Worm (Caenorhabditis elegans) whole organism, young adult: ENCODE measurements around the gene Y9C9A.8.

Experiments
- B0035.1 ChIP-seq: sonication (generic microtip); optimal IDR thresholded peaks from 2 replicates; lab custom pipeline; 2016; ENCODE audit warnings: missing genetic modification characterization, mild to moderate bottlenecking, missing compliant biosample characterization, missing genotype, missing genetic modification reagents
- B0261.1 ChIP-seq: sonication (generic microtip); optimal IDR thresholded peaks from 2 replicates; lab custom pipeline; 2016; ENCODE audit warnings: mild to moderate bottlenecking, missing genetic modification characterization, moderate library complexity, missing compliant biosample characterization
- C17E4.6 ChIP-seq: fragments of 200-800 bp; sonication (Bioruptor generic); IDR thresholded peaks from 2 replicates; pipeline ENCODE4 v1.3.6; 2022; ENCODE audit warnings: missing genetic modification reagents, missing genetic modification characterization, missing compliant biosample characterization
- D2030.7 ChIP-seq: fragments of 200-800 bp; sonication (Bioruptor generic); IDR thresholded peaks from 2 replicates; pipeline ENCODE4 v1.3.6; 2022; ENCODE audit warnings: missing genetic modification reagents, missing genetic modification characterization, missing compliant biosample characterization
- F10E7.11 ChIP-seq: sonication (generic microtip); optimal IDR thresholded peaks from 2 replicates; lab custom pipeline; 2017; ENCODE audit warnings: mild to moderate bottlenecking, missing genetic modification characterization, moderate library complexity, missing compliant biosample characterization
- F33H1.4 ChIP-seq: fragments of 200-800 bp; sonication (Bioruptor generic); IDR thresholded peaks from 2 replicates; pipeline ENCODE4 v1.3.6; 2022; ENCODE audit warnings: missing genetic modification reagents, missing genetic modification characterization, missing compliant biosample characterization
- F39B2.1 ChIP-seq: fragments of 200-800 bp; sonication (Bioruptor generic); IDR thresholded peaks from 2 replicates; pipeline ENCODE4 v1.3.6; 2022; ENCODE audit warnings: missing genetic modification reagents, missing genetic modification characterization, missing compliant biosample characterization
- F57A8.1 ChIP-seq: fragments of 200-800 bp; sonication (Bioruptor generic); optimal IDR thresholded peaks from 2 replicates; lab custom pipeline; 2018; ENCODE audit warnings: mild to moderate bottlenecking, missing genetic modification characterization, moderate library complexity, missing compliant biosample characterization
- F57C9.4 ChIP-seq: sonication (generic microtip); optimal IDR thresholded peaks from 2 replicates; lab custom pipeline; 2017; ENCODE audit warnings: mild to moderate bottlenecking, missing genetic modification characterization, missing compliant biosample characterization
- K11D2.4 ChIP-seq: fragments of 200-800 bp; sonication (Bioruptor generic); IDR thresholded peaks from 2 replicates; pipeline ENCODE4 v1.3.6; 2022; ENCODE audit warnings: missing genetic modification reagents, missing genetic modification characterization, missing compliant biosample characterization
- Y56A3A.18 ChIP-seq: fragments of 200-800 bp; sonication (Bioruptor generic); IDR thresholded peaks from 2 replicates; pipeline ENCODE4 v1.3.6; 2022; ENCODE audit warnings: missing genetic modification reagents, missing genetic modification characterization, missing compliant biosample characterization
- Y67H2A.10 ChIP-seq: fragments of 200-800 bp; sonication (Bioruptor generic); conservative IDR thresholded peaks from 2 replicates; pipeline ENCODE4 v1.3.6; 2022; ENCODE audit warnings: missing genetic modification reagents, missing genetic modification characterization, missing compliant biosample characterization
- Y95B8A.8 ChIP-seq: fragments of 200-800 bp; sonication (Bioruptor generic); IDR thresholded peaks from 2 replicates; pipeline ENCODE4 v1.3.6; 2022; ENCODE audit warnings: missing genetic modification reagents, missing genetic modification characterization, missing compliant biosample characterization
- aptf-3 ChIP-seq: fragments of 200-800 bp; sonication (Bioruptor generic); IDR thresholded peaks from 2 replicates; pipeline ENCODE4 v1.3.6; 2022; ENCODE audit warnings: missing genetic modification characterization, missing compliant biosample characterization
- attf-6 ChIP-seq: fragments of 200-800 bp; sonication (Bioruptor generic); IDR thresholded peaks from 2 replicates; pipeline ENCODE4 v1.3.6; 2022; ENCODE audit warnings: missing genetic modification reagents, missing genetic modification characterization, missing compliant biosample characterization
- ccch-3 ChIP-seq: fragments of 200-800 bp; sonication (Bioruptor generic); optimal IDR thresholded peaks from 2 replicates; lab custom pipeline; 2018; ENCODE audit warnings: mild to moderate bottlenecking, missing genetic modification characterization, missing compliant biosample characterization
- die-1 ChIP-seq: sonication (generic microtip); optimal IDR thresholded peaks from 2 replicates; lab custom pipeline; 2016; ENCODE audit warnings: missing genotype, mild to moderate bottlenecking, missing genetic modification characterization, missing compliant biosample characterization
- dox-1 ChIP-seq: fragments of 200-800 bp; sonication (Bioruptor generic); IDR thresholded peaks from 2 replicates; pipeline ENCODE4 v1.3.6; 2022; ENCODE audit warnings: missing genetic modification reagents, missing genetic modification characterization, missing compliant biosample characterization
- ekl-4 ChIP-seq: fragments of 200-800 bp; sonication (Bioruptor generic); IDR thresholded peaks from 2 replicates; pipeline ENCODE4 v1.3.6; 2022; ENCODE audit warnings: missing genetic modification reagents, missing genetic modification characterization, missing compliant biosample characterization
- ets-4 ChIP-seq: fragments of 200-800 bp; sonication (Bioruptor generic); optimal IDR thresholded peaks from 2 replicates; lab custom pipeline; 2018; ENCODE audit warnings: mild to moderate bottlenecking, missing genetic modification characterization, missing compliant biosample characterization
- him-1 ChIP-seq: sonication (generic microtip); optimal IDR thresholded peaks from 2 replicates; lab custom pipeline; 2016; ENCODE audit warnings: missing genotype, missing genetic modification reagents, missing genetic modification characterization, missing compliant biosample characterization
- hlh-12 ChIP-seq: sonication (generic microtip); optimal IDR thresholded peaks from 2 replicates; lab custom pipeline; 2016; ENCODE audit warnings: missing genetic modification characterization, missing compliant biosample characterization
- hlh-26 ChIP-seq: fragments of 200-800 bp; sonication (Bioruptor generic); conservative IDR thresholded peaks from 2 replicates; pipeline ENCODE4 v1.3.6; 2022; ENCODE audit warnings: missing genetic modification reagents, missing genetic modification characterization, missing compliant biosample characterization
- hmg-1.2 ChIP-seq: fragments of 200-800 bp; sonication (Bioruptor generic); IDR thresholded peaks from 2 replicates; pipeline ENCODE4 v1.3.6; 2022; ENCODE audit warnings: missing genetic modification reagents, missing genetic modification characterization, missing compliant biosample characterization
- hmg-20 ChIP-seq: fragments of 200-800 bp; sonication (Bioruptor generic); IDR thresholded peaks from 2 replicates; pipeline ENCODE4 v1.3.6; 2022; ENCODE audit warnings: missing genetic modification reagents, missing genetic modification characterization, missing compliant biosample characterization
- hrde-1 ChIP-seq: sonication (generic microtip); optimal IDR thresholded peaks from 2 replicates; lab custom pipeline; 2016; ENCODE audit warnings: missing genetic modification characterization, mild to moderate bottlenecking, missing compliant biosample characterization, moderate library complexity, missing genotype, missing genetic modification reagents, borderline replicate concordance
- let-526 ChIP-seq: fragments of 200-800 bp; sonication (Bioruptor generic); IDR thresholded peaks from 2 replicates; pipeline ENCODE4 v1.3.6; 2022; ENCODE audit warnings: missing genetic modification reagents, missing genetic modification characterization, missing compliant biosample characterization
- lin-26 ChIP-seq: fragments of 200-800 bp; sonication (Bioruptor generic); IDR thresholded peaks from 2 replicates; pipeline ENCODE4 v1.3.6; 2022; ENCODE audit warnings: missing genetic modification reagents, missing genetic modification characterization, missing compliant biosample characterization
- lir-1 ChIP-seq: fragments of 200-800 bp; sonication (Bioruptor generic); conservative IDR thresholded peaks from 2 replicates; pipeline ENCODE4 v1.3.6; 2022; ENCODE audit warnings: missing genetic modification reagents, missing genetic modification characterization, missing compliant biosample characterization
- madf-10 ChIP-seq: sonication (generic microtip); optimal IDR thresholded peaks from 2 replicates; lab custom pipeline; 2016; ENCODE audit warnings: mild to moderate bottlenecking, missing genetic modification characterization, missing compliant biosample characterization
- madf-6 ChIP-seq: fragments of 200-800 bp; sonication (Bioruptor generic); IDR thresholded peaks from 2 replicates; pipeline ENCODE4 v1.3.6; 2022; ENCODE audit warnings: missing genetic modification reagents, missing genetic modification characterization, missing compliant biosample characterization
- mcd-1 ChIP-seq: fragments of 200-800 bp; sonication (Bioruptor generic); IDR thresholded peaks from 2 replicates; pipeline ENCODE4 v1.3.6; 2022; ENCODE audit warnings: missing genetic modification reagents, missing genetic modification characterization, missing compliant biosample characterization
- mes-4 ChIP-seq: sonication (generic microtip); optimal IDR thresholded peaks from 2 replicates; lab custom pipeline; 2016; ENCODE audit warnings: missing genotype, missing genetic modification characterization, missing compliant biosample characterization
- nfya-1 ChIP-seq: sonication (generic microtip); optimal IDR thresholded peaks from 2 replicates; lab custom pipeline; 2017; ENCODE audit warnings: antibody characterized with exemption, missing compliant biosample characterization, missing genetic modification characterization, borderline replicate concordance; ENCODE audit not compliant: insufficient read depth
- nfya-2 ChIP-seq: fragments of 200-800 bp; sonication (Bioruptor generic); IDR thresholded peaks from 2 replicates; pipeline ENCODE4 v1.3.6; 2022; ENCODE audit warnings: missing genetic modification reagents, missing genetic modification characterization, missing compliant biosample characterization
- nhr-179 ChIP-seq: sonication (generic microtip); optimal IDR thresholded peaks from 2 replicates; lab custom pipeline; 2016; ENCODE audit warnings: mild to moderate bottlenecking, missing genetic modification characterization, missing compliant biosample characterization
- nhr-80 ChIP-seq: sonication (generic microtip); optimal IDR thresholded peaks from 2 replicates; lab custom pipeline; 2016; ENCODE audit warnings: missing genetic modification characterization, missing compliant biosample characterization
- pbrm-1 ChIP-seq: fragments of 200-800 bp; sonication (Bioruptor generic); IDR thresholded peaks from 2 replicates; pipeline ENCODE4 v1.3.6; 2022; ENCODE audit warnings: missing genetic modification reagents, missing genetic modification characterization, missing compliant biosample characterization
- sea-2 ChIP-seq: fragments of 200-800 bp; sonication (Bioruptor generic); IDR thresholded peaks from 2 replicates; pipeline ENCODE4 v1.3.6; 2022; ENCODE audit warnings: missing genetic modification characterization, missing compliant biosample characterization
- snpc-1.1 ChIP-seq: sonication (generic microtip); optimal IDR thresholded peaks from 2 replicates; lab custom pipeline; 2017; ENCODE audit warnings: missing genetic modification characterization, mild to moderate bottlenecking, missing compliant biosample characterization, antibody characterized with exemption, moderate library complexity, missing genotype, missing genetic modification reagents; ENCODE audit not compliant: insufficient read depth
- snpc-4 ChIP-seq, 5 experiments: fragments of 150-350 bp in 1 of 5; sonication (generic microtip) in 4 of 5; optimal IDR thresholded peaks; 2 replicates each; lab custom pipeline; 2014 to 2018; ENCODE audit warnings: missing genetic modification characterization in 5 of 5, missing biosample characterization in 3 of 5, antibody characterized with exemption in 2 of 5, mild to moderate bottlenecking in 2 of 5, missing compliant biosample characterization in 2 of 5, missing genotype in 2 of 5, moderate library complexity in 2 of 5, missing genetic modification reagents in 1 of 5
- somi-1 ChIP-seq: fragments of 200-800 bp; sonication (Bioruptor generic); optimal IDR thresholded peaks from 2 replicates; lab custom pipeline; 2018; ENCODE audit warnings: mild to moderate bottlenecking, missing genetic modification characterization, missing compliant biosample characterization
- tbx-9 ChIP-seq: sonication (generic microtip); optimal IDR thresholded peaks from 2 replicates; lab custom pipeline; 2016; ENCODE audit warnings: borderline replicate concordance, missing genetic modification characterization, inconsistent platforms, missing compliant biosample characterization
- unc-130 ChIP-seq: sonication (generic microtip); optimal IDR thresholded peaks from 2 replicates; lab custom pipeline; 2016; ENCODE audit warnings: missing genetic modification reagents, missing genetic modification characterization, missing compliant biosample characterization
- ztf-18 ChIP-seq: sonication (generic microtip); optimal IDR thresholded peaks from 2 replicates; lab custom pipeline; 2016; ENCODE audit warnings: missing genotype, mild to moderate bottlenecking, missing genetic modification characterization, missing compliant biosample characterization
- ztf-6 ChIP-seq: fragments of 200-800 bp; sonication (Bioruptor generic); IDR thresholded peaks from 2 replicates; pipeline ENCODE4 v1.3.6; 2022; ENCODE audit warnings: missing genetic modification reagents, missing genetic modification characterization, missing compliant biosample characterization

Y9C9A.8 gene

ce11 chrIV:4880634-4881033 lies 49.5 kb upstream of the Y9C9A.8 start (continued):
- TF ChIP-seq Y56A3A.18 (GFP tag; lab: Robert Waterston, UW) (peak; percentile 79; the same call in 1 of the 2 replicates), ztf-6 (no peak), hmg-20 (no peak; the same call in 1 of the 2 replicates), C17E4.6 (GFP tag; lab: Robert Waterston, UW) (peak; percentile 42; the same call in 1 of the 2 replicates), ccch-3 (no peak), hrde-1 (tag; lab: Kevin White, UChicago) (no peak), lir-1 (GFP tag; lab: Robert Waterston, UW) (peak; percentile 77), dox-1 (GFP tag; lab: Robert Waterston, UW) (no peak), aptf-3 (GFP tag; lab: Robert Waterston, UW) (no peak), Y95B8A.8 (0 out of 2 replicates have a peak, but pooled peaks have one; percentile 58), ets-4 (GFP tag; lab: Kevin White, UChicago) (no peak), hlh-26 (GFP tag; lab: Robert Waterston, UW) (no peak), attf-6 (peak; percentile 96), K11D2.4 (GFP tag; lab: Robert Waterston, UW) (no peak), nfya-2 (GFP tag; lab: Robert Waterston, UW) (no peak), F10E7.11 (tag; lab: Kevin White, UChicago) (no peak), nhr-179 (no peak), nhr-80 (tag; lab: Kevin White, UChicago) (no peak), hmg-1.2 (GFP tag; lab: Robert Waterston, UW) (peak; percentile 95), unc-130 (GFP tag; lab: Kevin White, UChicago) (peak; percentile 23), sea-2 (GFP tag; lab: Robert Waterston, UW) (no peak), ztf-18 (peak; percentile 46), die-1 (tag; lab: Kevin White, UChicago) (no peak), F57C9.4 (no peak), let-526 (GFP tag; lab: Robert Waterston, UW) (no peak), somi-1 (GFP tag; lab: Kevin White, UChicago) (no peak), Y67H2A.10 (GFP tag; lab: Robert Waterston, UW) (no peak), hlh-12 (no peak), mcd-1 (GFP tag; lab: Robert Waterston, UW) (peak; percentile 78), snpc-4 (GFP tag; optimal IDR thresholded peaks at IDR 0.05; lab: Kevin White, UChicago) (peak; percentile 99), snpc-4 (tag; optimal IDR thresholded peaks at IDR 0.05; lab: Kevin White, UChicago) (peak; percentile 98 to 99 (median 98)), pbrm-1 (GFP tag; lab: Robert Waterston, UW) (peak; percentile 97), mes-4 (tag; lab: Kevin White, UChicago) (peak; percentile 28), F39B2.1 (no peak; the same call in 1 of the 2 replicates)

DNA sequence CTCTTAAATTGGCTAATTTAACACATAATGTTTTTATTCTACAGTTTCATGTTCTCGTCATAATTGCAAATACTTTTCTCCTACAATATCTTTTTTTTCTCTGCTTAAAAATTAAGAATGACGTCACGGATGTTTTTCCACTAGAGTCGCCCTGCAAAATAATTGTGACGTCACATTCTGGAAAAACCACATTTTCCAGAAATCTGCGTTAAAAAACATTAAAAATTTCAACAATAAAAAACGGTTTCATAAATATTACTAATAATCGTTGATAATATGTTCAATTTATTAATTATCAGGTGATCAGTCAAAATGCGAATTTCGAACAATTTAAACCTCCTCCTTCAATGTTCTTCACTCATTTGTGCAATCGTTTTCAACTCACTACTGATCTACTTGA lies 46.2 kb upstream of the Y9C9A.8 start, which contains the start of gene str-166:
Gene str-166, plus strand, starts transcription at position 301 of the 400 bp plus-strand sequence.
- TF ChIP-seq snpc-4 (GFP tag; optimal IDR thresholded peaks at IDR 0.05; lab: Kevin White, UChicago) (no peak), snpc-4 (tag; optimal IDR thresholded peaks at IDR 0.05; lab: Kevin White, UChicago) (no peak), hrde-1 (tag; lab: Kevin White, UChicago) (no peak), B0035.1 (tag; lab: Kevin White, UChicago) (no peak)

- TF ChIP-seq die-1 (tag; lab: Kevin White, UChicago), result peak; percentile 58
- TF ChIP-seq him-1, result peak; percentile 35
- peak; percentile 49; the same call in 1 of the 2 replicates for TF ChIP-seq lin-26 (GFP tag; lab: Robert Waterston, UW)
- peak; percentile 88 for TF ChIP-seq snpc-1.1
- TF ChIP-seq ekl-4 (GFP tag; lab: Robert Waterston, UW), result no peak; the same call in 1 of the 2 replicates
- no peak for TF ChIP-seq F33H1.4
- TF ChIP-seq B0261.1 (tag; lab: Kevin White, UChicago), result peak; percentile 53
- no peak for TF ChIP-seq madf-10 (tag; lab: Kevin White, UChicago)
- no peak for TF ChIP-seq madf-6 (GFP tag; lab: Robert Waterston, UW)
- TF ChIP-seq nfya-1 (tag; lab: Kevin White, UChicago), result no peak
- TF ChIP-seq F57A8.1 (GFP tag; lab: Kevin White, UChicago), result no peak
- TF ChIP-seq tbx-9 (tag; lab: Kevin White, UChicago), result no peak
- TF ChIP-seq D2030.7 (GFP tag; lab: Robert Waterston, UW), result peak; percentile 39; the same call in 1 of the 2 replicates
Measured at ce11 chrIV:4885435-4885834, 44.7 kb upstream of the Y9C9A.8 start.
